Worm (Caenorhabditis elegans) whole organism, mixed stage, embryonic: ENCODE results near the gene clu-1.

Experiments used
- ces-1 ChIP-seq: fragments of 150-350 bp; optimal IDR thresholded peaks from 2 replicates; lab custom pipeline; 2014; ENCODE audit warnings: missing biosample characterization, missing genetic modification reagents, missing genetic modification characterization
- flh-1 ChIP-seq: fragments of 200-800 bp; sonication (Bioruptor generic); optimal IDR thresholded peaks from 2 replicates; lab custom pipeline; 2018; ENCODE audit warnings: mild to moderate bottlenecking, missing genetic modification characterization, moderate library complexity, missing compliant biosample characterization
- lin-13 ChIP-seq: fragments of 150-350 bp; optimal IDR thresholded peaks from 2 replicates; lab custom pipeline; 2014; ENCODE audit warnings: missing biosample characterization, missing genetic modification characterization
- lin-32 ChIP-seq: fragments of 200-800 bp; sonication (Bioruptor generic); optimal IDR thresholded peaks from 2 replicates; lab custom pipeline; 2018; ENCODE audit warnings: mild to moderate bottlenecking, missing genetic modification characterization, missing compliant biosample characterization
- nhr-2 ChIP-seq: fragments of 150-350 bp; optimal IDR thresholded peaks from 2 replicates; lab custom pipeline; 2014; ENCODE audit warnings: missing biosample characterization, missing genetic modification characterization
- nhr-28 ChIP-seq: fragments of 150-350 bp; optimal IDR thresholded peaks from 2 replicates; lab custom pipeline; 2014; ENCODE audit warnings: missing biosample characterization, missing genetic modification characterization
- pha-4 ChIP-seq: fragments of 150-350 bp; optimal IDR thresholded peaks from 2 replicates; lab custom pipeline; 2018; ENCODE audit warnings: missing biosample characterization, missing genetic modification reagents, missing genetic modification characterization
- unc-62 ChIP-seq: fragments of 150-350 bp; optimal IDR thresholded peaks from 2 replicates; lab custom pipeline; 2014; ENCODE audit warnings: missing biosample characterization, missing genetic modification reagents, missing genetic modification characterization

ce11 chrIII:9561158-9561557, 39.9 kb upstream of the clu-1 start, which contains the start of gene C48B4.8:
- TF ChIP-seq lin-13 (no peak), pha-4 (tag; lab: Kevin White, UChicago) (no peak), flh-1 (GFP tag; lab: Kevin White, UChicago) (no peak), nhr-28 (tag; lab: Kevin White, UChicago) (no peak), lin-32 (GFP tag; lab: Kevin White, UChicago) (no peak), nhr-2 (tag; lab: Kevin White, UChicago) (no peak), ces-1 (no peak), unc-62 (no peak)
